Fruit fly (Drosophila melanogaster) whole organism, wandering third instar larva: ENCODE results near the gene Mdr65.
A peak's percentile ranks its signal among the peaks of the same experiment; 100 is the strongest.

Experiments
- Abd-B ChIP-seq: fragments of >200 bp; optimal IDR thresholded peaks from 2 replicates; lab custom pipeline; 2017; ENCODE audit warnings: missing biosample characterization, missing genetic modification characterization
- CG32264 ChIP-seq: fragments of 200-800 bp; sonication (Bioruptor generic); optimal IDR thresholded peaks from 2 replicates; lab custom pipeline; 2016; ENCODE audit warnings: missing biosample characterization, missing genetic modification characterization
- CG9705 ChIP-seq: fragments of 200-800 bp; sonication (Bioruptor generic); optimal IDR thresholded peaks from 2 replicates; lab custom pipeline; 2018; ENCODE audit warnings: missing biosample characterization, mild to moderate bottlenecking, missing genetic modification characterization
- CrebA ChIP-seq: fragments of 200-800 bp; sonication (Bioruptor generic); optimal IDR thresholded peaks from 2 replicates; lab custom pipeline; 2016; ENCODE audit warnings: missing biosample characterization, mild to moderate bottlenecking, missing genetic modification characterization, borderline replicate concordance
- Dfd ChIP-seq: fragments of >200 bp; optimal IDR thresholded peaks from 2 replicates; lab custom pipeline; 2017; ENCODE audit warnings: missing biosample characterization, missing genetic modification characterization
- Dif ChIP-seq: fragments of 200-275, 200-300 bp; sonication (Bioruptor generic); optimal IDR thresholded peaks from 2 replicates; lab custom pipeline; 2018; ENCODE audit warnings: missing biosample characterization, missing genetic modification characterization; ENCODE audit not compliant: partially characterized antibody
- GATAd ChIP-seq: sonication (Bioruptor generic); optimal IDR thresholded peaks from 2 replicates; lab custom pipeline; 2016; ENCODE audit warnings: missing biosample characterization, missing genetic modification characterization
- HLH106 ChIP-seq: fragments of 200-800 bp; optimal IDR thresholded peaks from 3 replicates; lab custom pipeline; 2019; ENCODE audit warnings: missing biosample characterization, mild to moderate bottlenecking, missing genetic modification characterization, moderate library complexity
- Hnf4 ChIP-seq: fragments of 200-800 bp; sonication (Bioruptor generic); optimal IDR thresholded peaks from 2 replicates; lab custom pipeline; 2016; ENCODE audit warnings: missing biosample characterization, mild to moderate bottlenecking, missing genetic modification characterization
- Hr83 ChIP-seq: fragments of 200-300 bp; sonication (Bioruptor generic); optimal IDR thresholded peaks from 2 replicates; lab custom pipeline; 2016; ENCODE audit warnings: missing biosample characterization, mild to moderate bottlenecking, missing genetic modification characterization, moderate library complexity; ENCODE audit not compliant: poor library complexity, severe bottlenecking
- Jra ChIP-seq: sonication (Bioruptor generic); optimal IDR thresholded peaks from 2 replicates; lab custom pipeline; 2016; ENCODE audit warnings: missing biosample characterization, missing genetic modification characterization
- Mio ChIP-seq: sonication (Bioruptor generic); optimal IDR thresholded peaks from 2 replicates; lab custom pipeline; 2016; ENCODE audit warnings: missing biosample characterization, missing genetic modification characterization
- Myc ChIP-seq: fragments of >200 bp; optimal IDR thresholded peaks from 2 replicates; lab custom pipeline; 2017
- N ChIP-seq: fragments of >200 bp; optimal IDR thresholded peaks from 2 replicates; lab custom pipeline; 2018; ENCODE audit warnings: missing biosample characterization, missing external identifiers, missing genetic modification characterization
- OdsH ChIP-seq: fragments of 200-800 bp; sonication (Bioruptor generic); optimal IDR thresholded peaks from 2 replicates; lab custom pipeline; 2016; ENCODE audit warnings: missing biosample characterization, mild to moderate bottlenecking, missing genetic modification characterization
- Rel ChIP-seq, 2 experiments: fragments of 200-800 bp; sonication (Bioruptor generic) in 1 of 2; optimal IDR thresholded peaks; 2 replicates in 1 of 2; 3 replicates in 1 of 2; lab custom pipeline; 2016 to 2019; ENCODE audit warnings: mild to moderate bottlenecking in 2 of 2, missing biosample characterization in 2 of 2, missing genetic modification characterization in 2 of 2, moderate library complexity in 1 of 2
- Sp1 ChIP-seq: fragments of 200-800 bp; sonication (Bioruptor generic); optimal IDR thresholded peaks from 3 replicates; lab custom pipeline; 2019; ENCODE audit warnings: missing biosample characterization, mild to moderate bottlenecking, missing genetic modification characterization, moderate library complexity
- Vsx2 ChIP-seq: fragments of 200-300, 225-300 bp; sonication (Bioruptor generic); optimal IDR thresholded peaks from 2 replicates; lab custom pipeline; 2018; ENCODE audit warnings: missing biosample characterization, missing genetic modification characterization; ENCODE audit not compliant: partially characterized antibody
- br ChIP-seq: fragments of 200-800 bp; sonication (Bioruptor generic); optimal IDR thresholded peaks from 2 replicates; lab custom pipeline; 2016; ENCODE audit warnings: missing biosample characterization, missing genetic modification characterization
- brk ChIP-seq: fragments of 200-800 bp; sonication (Bioruptor generic); optimal IDR thresholded peaks from 2 replicates; lab custom pipeline; 2016; ENCODE audit warnings: missing biosample characterization, mild to moderate bottlenecking, missing genetic modification characterization
- dmrt93B ChIP-seq: fragments of 200-800 bp; sonication (Bioruptor generic); optimal IDR thresholded peaks from 2 replicates; lab custom pipeline; 2018; ENCODE audit warnings: missing biosample characterization, mild to moderate bottlenecking, missing genetic modification characterization
- dsf ChIP-seq: sonication (Bioruptor generic); optimal IDR thresholded peaks from 2 replicates; lab custom pipeline; 2016; ENCODE audit warnings: missing biosample characterization, missing genetic modification characterization, borderline replicate concordance
- ey ChIP-seq: fragments of 200-800 bp; sonication (Bioruptor generic); optimal IDR thresholded peaks from 2 replicates; lab custom pipeline; 2016; ENCODE audit warnings: missing biosample characterization, missing genetic modification characterization
- foxo ChIP-seq, 2 experiments: fragments of 200-800 bp; sonication (Bioruptor generic); optimal IDR thresholded peaks; 2 replicates in 1 of 2; 3 replicates in 1 of 2; lab custom pipeline; 2016 to 2017; ENCODE audit warnings: missing biosample characterization in 2 of 2, missing genetic modification characterization in 2 of 2
- fru ChIP-seq: fragments of 200-800 bp; sonication (Bioruptor generic); optimal IDR thresholded peaks from 3 replicates; lab custom pipeline; 2016; ENCODE audit warnings: missing biosample characterization, mild to moderate bottlenecking, missing genetic modification characterization
- h ChIP-seq: fragments of 200-800 bp; sonication (Bioruptor generic); optimal IDR thresholded peaks from 3 replicates; lab custom pipeline; 2016; ENCODE audit warnings: missing biosample characterization, mild to moderate bottlenecking, missing genetic modification characterization
- jim ChIP-seq: fragments of 175-275, 200-325 bp; sonication (Bioruptor generic); optimal IDR thresholded peaks from 2 replicates; lab custom pipeline; 2016; ENCODE audit warnings: missing biosample characterization, mild to moderate bottlenecking, missing genetic modification characterization
- lola ChIP-seq: fragments of >200 bp; optimal IDR thresholded peaks from 2 replicates; lab custom pipeline; 2017; ENCODE audit warnings: missing biosample characterization, missing genetic modification characterization
- pan ChIP-seq: fragments of >200 bp; optimal IDR thresholded peaks from 2 replicates; lab custom pipeline; 2017
- psq ChIP-seq: fragments of 200-800 bp; sonication (Bioruptor generic); optimal IDR thresholded peaks from 3 replicates; lab custom pipeline; 2017; ENCODE audit warnings: missing biosample characterization, mild to moderate bottlenecking, missing genetic modification characterization, moderate library complexity
- rgr ChIP-seq: fragments of 200-800 bp; sonication (Bioruptor generic); optimal IDR thresholded peaks from 3 replicates; lab custom pipeline; 2016; ENCODE audit warnings: missing biosample characterization, mild to moderate bottlenecking, missing genetic modification characterization
- sage ChIP-seq: fragments of 200-800 bp; sonication (Bioruptor generic); optimal IDR thresholded peaks from 2 replicates; lab custom pipeline; 2016; ENCODE audit warnings: missing biosample characterization, mild to moderate bottlenecking, missing genetic modification characterization
- sv ChIP-seq: fragments of 200-800 bp; sonication (Bioruptor generic); optimal IDR thresholded peaks from 3 replicates; lab custom pipeline; 2016; ENCODE audit warnings: missing biosample characterization, missing genetic modification characterization
- tai ChIP-seq: sonication (Bioruptor generic); optimal IDR thresholded peaks from 2 replicates; lab custom pipeline; 2016; ENCODE audit warnings: missing biosample characterization, missing genetic modification characterization
- usp ChIP-seq: fragments of >200 bp; optimal IDR thresholded peaks from 2 replicates; lab custom pipeline; 2017; ENCODE audit warnings: missing biosample characterization, missing genetic modification characterization
- woc ChIP-seq: sonication (Bioruptor generic); optimal IDR thresholded peaks from 2 replicates; lab custom pipeline; 2016; ENCODE audit warnings: missing biosample characterization, mild to moderate bottlenecking, missing genetic modification characterization

The Mdr65 gene

dm6 chr3L:6267509-6267908 lies 22.0 kb upstream of the Mdr65 start:
- TF ChIP-seq tai (GFP tag; lab: Kevin White, UChicago) (no peak), brk (GFP tag; lab: Kevin White, UChicago) (no peak), CrebA (GFP tag; lab: Kevin White, UChicago) (no peak), br (GFP tag; lab: Kevin White, UChicago) (no peak), Dfd (GFP tag; lab: Kevin White, UChicago) (no peak), usp (GFP tag; lab: Kevin White, UChicago) (no peak), dmrt93B (no peak), CG9705 (no peak), sage (GFP tag; lab: Kevin White, UChicago) (no peak), HLH106 (tag; lab: Kevin White, UChicago) (no peak), jim (GFP tag; lab: Kevin White, UChicago) (no peak), woc (no peak)

- TF ChIP-seq br (GFP tag; lab: Kevin White, UChicago): peak; percentile 21
- no peak for TF ChIP-seq Myc (lab: Kevin White, UChicago)
- TF ChIP-seq Abd-B (GFP tag; lab: Kevin White, UChicago): no peak
- TF ChIP-seq CG9705: no peak
- peak; percentile 53 for TF ChIP-seq OdsH
- TF ChIP-seq Hr83 (GFP tag; lab: Kevin White, UChicago): no peak
- TF ChIP-seq tai (GFP tag; lab: Kevin White, UChicago): no peak
- TF ChIP-seq usp (GFP tag; lab: Kevin White, UChicago): no peak
- no peak for TF ChIP-seq Rel (GFP tag; optimal IDR thresholded peaks at IDR 0.05; lab: Kevin White, UChicago)
- TF ChIP-seq Rel (tag; optimal IDR thresholded peaks at IDR 0.05; lab: Kevin White, UChicago): no peak
- TF ChIP-seq psq (GFP tag; lab: Kevin White, UChicago): peak; percentile 24
- TF ChIP-seq fru (GFP tag; lab: Kevin White, UChicago): peak; percentile 41
- no peak for TF ChIP-seq GATAd (GFP tag; lab: Kevin White, UChicago)
- no peak for TF ChIP-seq Dif (GFP tag; lab: Kevin White, UChicago)
- no peak for TF ChIP-seq Jra (GFP tag; lab: Kevin White, UChicago)
- no peak for TF ChIP-seq lola (GFP tag; lab: Kevin White, UChicago)
- no peak for TF ChIP-seq Vsx2 (GFP tag; lab: Kevin White, UChicago)
- TF ChIP-seq Hnf4 (GFP tag; lab: Kevin White, UChicago): peak; percentile 26
- peak; percentile 48 for TF ChIP-seq rgr
- no peak for TF ChIP-seq pan (lab: Kevin White, UChicago)
- no peak for TF ChIP-seq CrebA (GFP tag; lab: Kevin White, UChicago)
- no peak for TF ChIP-seq Mio
- no peak for TF ChIP-seq dmrt93B
- TF ChIP-seq brk (GFP tag; lab: Kevin White, UChicago): no peak
- TF ChIP-seq sage (GFP tag; lab: Kevin White, UChicago): no peak
- no peak for TF ChIP-seq sv (GFP tag; lab: Kevin White, UChicago)
- peak; percentile 9 for TF ChIP-seq CG32264 (GFP tag; lab: Kevin White, UChicago)
- TF ChIP-seq Dfd (GFP tag; lab: Kevin White, UChicago): no peak
- peak; percentile 39 for TF ChIP-seq HLH106 (tag; lab: Kevin White, UChicago)
- peak in 1 of 2 experiments; percentile 53 for TF ChIP-seq foxo (GFP tag; optimal IDR thresholded peaks at IDR 0.05; lab: Kevin White, UChicago)
- TF ChIP-seq N (GFP tag; lab: Kevin White, UChicago): no peak
- TF ChIP-seq dsf (GFP tag; lab: Kevin White, UChicago): no peak
- peak; percentile 17 for TF ChIP-seq Sp1 (GFP tag; lab: Kevin White, UChicago)
- TF ChIP-seq ey (GFP tag; lab: Kevin White, UChicago): peak; percentile 27
- peak; percentile 66 for TF ChIP-seq h (GFP tag; lab: Kevin White, UChicago)
- peak; percentile 44 for TF ChIP-seq woc
Measured at dm6 chr3L:6266321-6266720, 20.8 kb upstream of the Mdr65 start.
